Fruit fly (Drosophila melanogaster) whole organism, embryonic: Measurements from ENCODE around the gene NdufV3.
A peak's percentile ranks its signal among the peaks of the same experiment; 100 is the strongest.

Source experiments
- Antp ChIP-seq: fragments of 200-800 bp; sonication (Bioruptor generic); optimal IDR thresholded peaks from 3 replicates; lab custom pipeline; 2016; ENCODE audit warnings: missing biosample characterization, missing genetic modification characterization
- Atf6 ChIP-seq: fragments of 200-800 bp; sonication (Bioruptor generic); IDR thresholded peaks from 2 replicates; pipeline ENCODE4 v1.3.6; 2022; ENCODE audit warnings: missing biosample characterization, missing genetic modification characterization
- Awh ChIP-seq: fragments of 200-800 bp; sonication (Bioruptor generic); IDR thresholded peaks from 2 replicates; pipeline ENCODE4, ENCODE4 v1.3.6; 2022; ENCODE audit warnings: missing biosample characterization, missing genetic modification characterization
- CG11247 ChIP-seq: fragments of 200-800 bp; sonication (Bioruptor generic); IDR thresholded peaks from 2 replicates; pipeline ENCODE4 v1.3.6; 2022; ENCODE audit warnings: missing biosample characterization, missing genetic modification characterization
- CG12236 ChIP-seq: fragments of 200-800 bp; sonication (Bioruptor generic); optimal IDR thresholded peaks from 2 replicates; lab custom pipeline; 2016; ENCODE audit warnings: missing biosample characterization, missing genetic modification characterization
- CG1233 ChIP-seq: fragments of 200-800 bp; sonication (Bioruptor generic); optimal IDR thresholded peaks from 4 replicates; lab custom pipeline; 2018; ENCODE audit warnings: missing biosample characterization, mild to moderate bottlenecking, missing genetic modification characterization
- CG13894 ChIP-seq: fragments of 200-800 bp; sonication (Bioruptor generic); optimal IDR thresholded peaks from 3 replicates; lab custom pipeline; 2018; ENCODE audit warnings: missing biosample characterization, mild to moderate bottlenecking, missing genetic modification characterization, moderate library complexity
- CG1529 ChIP-seq: fragments of 200-800 bp; sonication (Bioruptor generic); optimal IDR thresholded peaks from 3 replicates; lab custom pipeline; 2018; ENCODE audit warnings: missing biosample characterization, missing genetic modification characterization
- CG15514 ChIP-seq: fragments of 200-800 bp; sonication (Bioruptor generic); optimal IDR thresholded peaks from 3 replicates; lab custom pipeline; 2017; ENCODE audit warnings: missing biosample characterization, missing genetic modification characterization, mild to moderate bottlenecking, moderate library complexity, missing genetic modification reagents
- CG1603 ChIP-seq: fragments of 200-800 bp; sonication (Bioruptor generic); optimal IDR thresholded peaks from 2 replicates; lab custom pipeline; 2019; ENCODE audit warnings: missing biosample characterization, mild to moderate bottlenecking, missing genetic modification characterization, moderate library complexity
- CG17612 ChIP-seq: fragments of 200-800 bp; sonication (Bioruptor generic); IDR thresholded peaks from 2 replicates; pipeline ENCODE4 v1.3.6; 2022; ENCODE audit warnings: missing biosample characterization, missing genetic modification characterization
- CG1792 ChIP-seq: fragments of 200-800 bp; sonication (Bioruptor generic); optimal IDR thresholded peaks from 2 replicates; lab custom pipeline; 2016; ENCODE audit warnings: missing biosample characterization, missing genetic modification characterization
- CG18262 ChIP-seq: fragments of 200-800 bp; optimal IDR thresholded peaks from 3 replicates; lab custom pipeline; 2019; ENCODE audit warnings: missing biosample characterization, mild to moderate bottlenecking, missing genetic modification characterization, moderate library complexity
- CG2116 ChIP-seq: fragments of 200-800 bp; sonication (Bioruptor generic); optimal IDR thresholded peaks from 3 replicates; lab custom pipeline; 2018; ENCODE audit warnings: missing biosample characterization, mild to moderate bottlenecking, missing genetic modification characterization
- CG2875 ChIP-seq: fragments of 200-800 bp; sonication (Bioruptor generic); optimal IDR thresholded peaks from 2 replicates; lab custom pipeline; 2017; ENCODE audit warnings: missing biosample characterization, mild to moderate bottlenecking, missing genetic modification characterization, missing genetic modification reagents
- CG30431 ChIP-seq: fragments of 200-800 bp; sonication (Bioruptor generic); optimal IDR thresholded peaks from 2 replicates; lab custom pipeline; 2017; ENCODE audit warnings: missing biosample characterization, missing genetic modification characterization
- CG31441 ChIP-seq: fragments of 200-800 bp; sonication (Bioruptor generic); IDR thresholded peaks from 2 replicates; pipeline ENCODE4 v1.3.6; 2022; ENCODE audit warnings: missing biosample characterization, missing genetic modification characterization
- CG42726 ChIP-seq: fragments of 200-800 bp; sonication (Bioruptor generic); IDR thresholded peaks from 2 replicates; pipeline ENCODE4 v1.3.6; 2022; ENCODE audit warnings: missing biosample characterization, missing genetic modification characterization; ENCODE audit not compliant: partially characterized antibody
- CG6813 ChIP-seq: fragments of 200-800 bp; sonication (Bioruptor generic); optimal IDR thresholded peaks from 2 replicates; lab custom pipeline; 2017; ENCODE audit warnings: missing biosample characterization, missing genetic modification characterization, mild to moderate bottlenecking, moderate library complexity, missing genetic modification reagents
- CG7786 ChIP-seq: fragments of 200-800 bp; sonication (Bioruptor generic); optimal IDR thresholded peaks from 2 replicates; lab custom pipeline; 2016; ENCODE audit warnings: missing biosample characterization, missing genetic modification characterization
- CG8765 ChIP-seq: fragments of 200-800 bp; sonication (Bioruptor generic); IDR thresholded peaks from 2 replicates; pipeline ENCODE4 v1.3.6; 2022; ENCODE audit warnings: missing biosample characterization, missing genetic modification characterization
- CG9817 ChIP-seq: fragments of 200-800 bp; sonication (Bioruptor generic); optimal IDR thresholded peaks from 2 replicates; lab custom pipeline; 2018; ENCODE audit warnings: missing biosample characterization, mild to moderate bottlenecking, missing genetic modification characterization, moderate library complexity
- CHES-1-like ChIP-seq: fragments of 200-800 bp; sonication (Bioruptor generic); optimal IDR thresholded peaks from 2 replicates; lab custom pipeline; 2016; ENCODE audit warnings: missing biosample characterization, missing genetic modification characterization
- Chrac-16 ChIP-seq: fragments of 200-800 bp; sonication (Bioruptor generic); optimal IDR thresholded peaks from 3 replicates; lab custom pipeline; 2016; ENCODE audit warnings: missing biosample characterization, missing genetic modification characterization
- ERR ChIP-seq: fragments of 200-800 bp; sonication (Bioruptor generic); optimal IDR thresholded peaks from 2 replicates; lab custom pipeline; 2016; ENCODE audit warnings: missing biosample characterization, missing genetic modification characterization
- GATAe ChIP-seq: fragments of 200-800 bp; sonication (Bioruptor generic); conservative IDR thresholded peaks from 2 replicates; pipeline ENCODE4 v1.3.6; 2022; ENCODE audit warnings: missing biosample characterization, missing genetic modification characterization
- Gsc ChIP-seq: fragments of 200-800 bp; sonication (Bioruptor generic); IDR thresholded peaks from 2 replicates; pipeline ENCODE4 v1.3.6; 2022; ENCODE audit warnings: missing biosample characterization, missing genetic modification characterization
- HmgD ChIP-seq: fragments of 200-800 bp; sonication (Bioruptor generic); optimal IDR thresholded peaks from 3 replicates; lab custom pipeline; 2016; ENCODE audit warnings: missing biosample characterization, missing genetic modification characterization
- Hr78 ChIP-seq, 2 experiments: fragments of 200-800 bp in 1 of 2; fragments of >200 bp in 1 of 2; sonication (Bioruptor generic) in 1 of 2; optimal IDR thresholded peaks; 2 replicates each; lab custom pipeline; 2017 to 2019; ENCODE audit warnings: missing biosample characterization in 2 of 2, missing genetic modification characterization in 2 of 2, mild to moderate bottlenecking in 1 of 2, moderate library complexity in 1 of 2
- Max ChIP-seq: fragments of 200-800 bp; sonication (Bioruptor generic); optimal IDR thresholded peaks from 2 replicates; lab custom pipeline; 2016; ENCODE audit warnings: missing biosample characterization, mild to moderate bottlenecking, missing genetic modification characterization
- Sry-β ChIP-seq: fragments of 200-800 bp; sonication (Bioruptor generic); optimal IDR thresholded peaks from 2 replicates; lab custom pipeline; 2018; ENCODE audit warnings: missing biosample characterization, mild to moderate bottlenecking, missing genetic modification characterization, moderate library complexity
- Ssrp ChIP-seq: fragments of 200-800 bp; sonication (Bioruptor generic); optimal IDR thresholded peaks from 2 replicates; lab custom pipeline; 2018; ENCODE audit warnings: missing biosample characterization, mild to moderate bottlenecking, missing genetic modification characterization, moderate library complexity
- Stat92E ChIP-seq, 3 experiments: fragments of >200 bp in 2 of 3; fragments of 200-800 bp in 1 of 3; sonication (Bioruptor generic) in 1 of 3; optimal IDR thresholded peaks; 2 replicates each; lab custom pipeline; 2017 to 2019; ENCODE audit warnings: missing biosample characterization in 3 of 3, missing genetic modification characterization in 3 of 3, mild to moderate bottlenecking in 1 of 3, moderate library complexity in 1 of 3
- Vsx1 ChIP-seq: fragments of 200-800 bp; sonication (Bioruptor generic); optimal IDR thresholded peaks from 2 replicates; lab custom pipeline; 2017; ENCODE audit warnings: missing biosample characterization, mild to moderate bottlenecking, missing genetic modification characterization, missing genetic modification reagents
- bcd ChIP-seq: fragments of 200-800 bp; sonication (Bioruptor generic); optimal IDR thresholded peaks from 2 replicates; lab custom pipeline; 2017; ENCODE audit warnings: missing biosample characterization, mild to moderate bottlenecking, missing genetic modification characterization
- esg ChIP-seq: fragments of 200-800 bp; sonication (Bioruptor generic); conservative IDR thresholded peaks from 2 replicates; pipeline ENCODE4 v1.3.6; 2022; ENCODE audit warnings: missing biosample characterization, missing genetic modification characterization
- gem ChIP-seq: fragments of 200-800 bp; sonication (Bioruptor generic); optimal IDR thresholded peaks from 2 replicates; lab custom pipeline; 2019; ENCODE audit warnings: missing biosample characterization, mild to moderate bottlenecking, missing genetic modification characterization, moderate library complexity
- gt ChIP-seq: fragments of 200-800 bp; sonication (Bioruptor generic); IDR thresholded peaks from 2 replicates; pipeline ENCODE4 v1.3.6; 2022; ENCODE audit warnings: missing biosample characterization, missing genetic modification characterization
- hth ChIP-seq: fragments of >200 bp; optimal IDR thresholded peaks from 2 replicates; lab custom pipeline; 2017; ENCODE audit warnings: inconsistent platforms
- ind ChIP-seq: fragments of 200-800 bp; sonication (Bioruptor generic); optimal IDR thresholded peaks from 3 replicates; lab custom pipeline; 2016; ENCODE audit warnings: missing biosample characterization, missing genetic modification characterization
- klu ChIP-seq: fragments of 200-800 bp; sonication (Bioruptor generic); IDR thresholded peaks from 2 replicates; pipeline ENCODE4 v1.3.6; 2022; ENCODE audit warnings: missing biosample characterization, missing genetic modification characterization
- lilli ChIP-seq: fragments of 200-800 bp; sonication (Bioruptor generic); optimal IDR thresholded peaks from 3 replicates; lab custom pipeline; 2016; ENCODE audit warnings: missing biosample characterization, missing genetic modification characterization
- nom ChIP-seq: fragments of 200-800 bp; sonication (Bioruptor generic); optimal IDR thresholded peaks from 2 replicates; lab custom pipeline; 2017; ENCODE audit warnings: missing biosample characterization, missing genetic modification characterization, mild to moderate bottlenecking, moderate library complexity, missing genetic modification reagents
- peb ChIP-seq: fragments of 200-800 bp; sonication (Bioruptor generic); IDR thresholded peaks from 2 replicates; pipeline ENCODE4 v1.3.6; 2022; ENCODE audit warnings: missing biosample characterization, missing genetic modification characterization
- sim ChIP-seq: fragments of 200-800 bp; sonication (Bioruptor generic); IDR thresholded peaks from 2 replicates; pipeline ENCODE4 v1.3.6; 2022; ENCODE audit warnings: missing biosample characterization, missing genetic modification characterization
- slbo ChIP-seq: fragments of 200-800 bp; sonication (Bioruptor generic); IDR thresholded peaks from 2 replicates; pipeline ENCODE4 v1.3.6; 2022; ENCODE audit warnings: missing biosample characterization, missing genetic modification characterization
- ssp ChIP-seq: fragments of 200-800 bp; sonication (Bioruptor generic); IDR thresholded peaks from 2 replicates; pipeline ENCODE4 v1.3.6; 2022; ENCODE audit warnings: missing biosample characterization, missing genetic modification characterization
- tgo ChIP-seq: fragments of 200-800 bp; sonication (Bioruptor generic); IDR thresholded peaks from 3 replicates; pipeline ENCODE4 v1.3.6; 2022; ENCODE audit warnings: missing biosample characterization, missing genetic modification characterization
- tup ChIP-seq: fragments of 200-800 bp; sonication (Bioruptor generic); optimal IDR thresholded peaks from 2 replicates; lab custom pipeline; 2016; ENCODE audit warnings: missing biosample characterization, mild to moderate bottlenecking, missing genetic modification characterization, moderate library complexity

The NdufV3 gene

DNA sequence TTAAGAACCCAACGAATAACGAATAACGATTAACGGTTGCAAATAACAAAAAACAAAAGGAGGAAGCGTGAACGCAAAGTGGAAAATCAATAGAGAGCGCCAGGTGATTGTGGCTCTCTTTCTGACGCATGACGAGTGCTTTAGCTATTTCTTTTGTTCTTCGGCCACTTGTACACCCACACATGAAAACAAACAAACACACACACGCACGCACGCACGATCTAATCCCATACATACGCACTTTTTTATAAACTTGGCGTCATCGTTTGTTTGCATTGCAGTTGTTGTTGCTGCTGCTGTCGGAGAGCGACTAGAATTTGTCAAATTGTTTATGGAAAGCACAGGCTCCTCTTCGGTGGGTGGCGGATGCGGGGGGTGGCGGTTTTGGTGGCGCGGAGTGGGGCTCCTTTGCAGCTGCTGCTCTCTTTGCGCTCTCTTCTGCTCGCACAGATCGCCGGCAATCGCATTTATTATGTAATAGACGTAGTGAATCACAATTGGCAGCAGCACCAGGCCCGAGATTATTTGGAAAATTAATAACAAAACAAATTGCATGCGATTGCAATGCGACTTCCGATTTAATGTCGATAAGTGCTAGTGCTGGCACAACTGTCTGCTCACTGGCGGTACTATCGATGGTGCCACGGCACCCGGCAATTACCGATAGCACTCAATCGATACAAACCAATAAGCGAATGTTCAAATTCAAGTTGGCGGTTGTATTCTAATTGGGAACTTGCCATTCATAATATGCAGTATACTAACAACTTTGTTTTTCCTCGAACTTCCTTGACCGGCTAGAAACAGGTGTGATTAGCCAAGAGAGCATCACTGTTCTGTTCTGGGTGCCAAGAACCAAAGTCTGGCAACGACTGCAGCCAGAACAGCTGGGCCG is 10.6 kb upstream of the NdufV3 start (continued):
- TF ChIP-seq sim (GFP tag; lab: Robert Waterston, UW) (no peak), CG31441 (GFP tag; lab: Robert Waterston, UW) (0 out of 2 replicates have a peak, but pooled peaks have one; percentile 10), Stat92E (GFP tag; optimal IDR thresholded peaks at IDR 0.05; lab: Kevin White, UChicago) (peak in 1 of 3 experiments; percentile 12), CG17612 (GFP tag; lab: Robert Waterston, UW) (no peak), Atf6 (GFP tag; lab: Robert Waterston, UW) (peak; percentile 52; the same call in 1 of the 2 replicates), GATAe (no peak), CG6813 (no peak), Ssrp (tag; lab: Kevin White, UChicago) (no peak), CG11247 (GFP tag; lab: Robert Waterston, UW) (peak; percentile 51; the same call in 1 of the 2 replicates), Gsc (GFP tag; lab: Robert Waterston, UW) (no peak), CG13894 (peak; percentile 30), CG12236 (GFP tag; lab: Kevin White, UChicago) (no peak), CG1233 (GFP tag; lab: Kevin White, UChicago) (no peak), lilli (GFP tag; lab: Kevin White, UChicago) (peak; percentile 75), HmgD (GFP tag; lab: Kevin White, UChicago) (peak; percentile 85), CG1603 (tag; lab: Kevin White, UChicago) (peak; percentile 89), klu (GFP tag; lab: Robert Waterston, UW) (no peak), ssp (GFP tag; lab: Robert Waterston, UW) (peak; percentile 35), CG1529 (GFP tag; lab: Kevin White, UChicago) (no peak), CG15514 (GFP tag; lab: Kevin White, UChicago) (peak; percentile 78), peb (GFP tag; lab: Robert Waterston, UW) (no peak), esg (peak; percentile 27; the same call in 1 of the 2 replicates), Max (peak; percentile 27), tgo (GFP tag; lab: Robert Waterston, UW) (no peak), CG2116 (GFP tag; lab: Kevin White, UChicago) (peak; percentile 77), CG30431 (no peak), tup (GFP tag; lab: Kevin White, UChicago) (no peak), gt (GFP tag; lab: Robert Waterston, UW) (no peak), Chrac-16 (GFP tag; lab: Kevin White, UChicago) (peak; percentile 47), CG42726 (peak; percentile 74), Sry-β (peak; percentile 94), CG9817 (peak; percentile 52), CG1792 (GFP tag; lab: Kevin White, UChicago) (peak; percentile 2), nom (no peak), Hr78 (GFP tag; optimal IDR thresholded peaks at IDR 0.05; lab: Kevin White, UChicago) (no peak), gem (tag; lab: Kevin White, UChicago) (peak; percentile 31), hth (lab: Kevin White, UChicago) (no peak), ERR (GFP tag; lab: Kevin White, UChicago) (peak; percentile 68), CG2875 (GFP tag; lab: Kevin White, UChicago) (peak; percentile 17), slbo (GFP tag; lab: Robert Waterston, UW) (peak; percentile 72), CG18262 (tag; lab: Kevin White, UChicago) (no peak), Awh (no peak), Antp (peak; percentile 76), CG7786 (GFP tag; lab: Kevin White, UChicago) (peak; percentile 59), ind (GFP tag; lab: Kevin White, UChicago) (peak; percentile 53), CHES-1-like (GFP tag; lab: Kevin White, UChicago) (peak; percentile 72), CG8765 (GFP tag; lab: Robert Waterston, UW) (no peak), bcd (peak; percentile 16), Vsx1 (GFP tag; lab: Kevin White, UChicago) (no peak)
